Worm (Caenorhabditis elegans): ENCODE measurements around the gene faah-5.

- TF ChIP-seq ztf-11 (tag; optimal IDR thresholded peaks at IDR 0.05), result no peak
- no peak for TF ChIP-seq nhr-25 (tag; optimal IDR thresholded peaks at IDR 0.05; ENCODE audit: borderline replicate concordance, insufficient read depth)
- no peak for TF ChIP-seq aha-1 (tag)
- no peak for TF ChIP-seq tra-1 (GFP tag; IDR thresholded peaks at IDR 0.05)
- TF ChIP-seq ama-1 (optimal IDR thresholded peaks at IDR 0.05), result no peak
- TF ChIP-seq unc-62 (GFP tag; optimal IDR thresholded peaks at IDR 0.05 in 1 of 2), result no peak
- no peak for TF ChIP-seq unc-62 (tag; optimal IDR thresholded peaks at IDR 0.05)
- no peak for TF ChIP-seq nhr-11 (tag; optimal IDR thresholded peaks at IDR 0.05)
- TF ChIP-seq aly-2 (tag; optimal IDR thresholded peaks at IDR 0.05), result no peak
- TF ChIP-seq T26A8.4 (GFP tag; IDR thresholded peaks at IDR 0.05), result no peak
- no peak for TF ChIP-seq nhr-77 (tag; optimal IDR thresholded peaks at IDR 0.05)
- TF ChIP-seq unc-130 (GFP tag; optimal IDR thresholded peaks at IDR 0.05), result no peak
- TF ChIP-seq lim-7 (GFP tag; IDR thresholded peaks at IDR 0.05), result no peak
- TF ChIP-seq nhr-28 (tag; optimal IDR thresholded peaks at IDR 0.05), result no peak
Observed at ce11 chrIII:11923586-11923985, 32.4 kb upstream of the faah-5 start, which contains the start of gene nft-1.

All from whole organism, L4 larva.